Fruit fly (Drosophila melanogaster) whole organism: Measurements from ENCODE around the gene Or13a.

Experiments used
- Dll ChIP-seq: fragments of >200 bp; optimal IDR thresholded peaks from 2 replicates; lab custom pipeline; 2017
- pan ChIP-seq: fragments of >200 bp; optimal IDR thresholded peaks from 2 replicates; lab custom pipeline; 2017

The Or13a gene

dm6 chrX:16008814-16009213 is 34.6 kb downstream of the Or13a start, which contains the start of gene Muc14A:
Muc14A (plus strand) TSS chrX:16009114.
- TF ChIP-seq Dll (lab: Kevin White, UChicago) (no peak), pan (lab: Kevin White, UChicago) (no peak)
